Fruit fly (Drosophila melanogaster): Measurements from ENCODE around the gene BBS8.

Gene BBS8

DNA sequence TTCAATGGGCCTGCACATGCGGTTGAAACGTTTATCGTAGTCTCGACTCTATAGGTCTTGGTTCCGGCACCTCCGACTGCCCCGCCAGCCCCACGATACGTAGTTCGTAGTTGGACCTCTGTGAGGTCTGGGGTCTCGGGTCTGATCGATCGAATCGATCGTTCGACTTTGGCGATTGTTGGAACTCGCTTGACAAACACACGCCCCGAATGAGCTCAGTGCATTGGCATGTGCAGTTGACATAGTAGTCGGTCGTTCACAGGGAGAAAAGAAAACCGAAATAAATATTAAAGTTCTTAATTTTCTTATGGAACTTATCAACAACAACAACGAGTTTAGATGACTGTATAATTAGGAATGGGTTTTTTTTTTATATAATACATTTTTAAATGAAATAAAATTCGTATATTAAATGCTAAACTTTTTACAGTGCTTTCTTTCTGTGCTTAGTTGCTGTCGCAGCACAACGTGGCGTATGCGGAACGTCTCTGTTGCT lies 12.7 kb downstream of the BBS8 start (continued):
- TF ChIP-seq oc (tag; optimal IDR thresholded peaks at IDR 0.05) = no peak
- no peak for TF ChIP-seq CG12236 (GFP tag; optimal IDR thresholded peaks at IDR 0.05)
- TF ChIP-seq CG32767 (GFP tag; IDR thresholded peaks at IDR 0.05) = 0 out of 2 replicates have a peak, but pooled peaks have one; percentile 38
- no peak for TF ChIP-seq CG6683 (GFP tag; optimal IDR thresholded peaks at IDR 0.05)
- no peak for TF ChIP-seq CG9932 (GFP tag; IDR thresholded peaks at IDR 0.05)
- TF ChIP-seq CG1603 (tag; optimal IDR thresholded peaks at IDR 0.05) = no peak
- no peak for TF ChIP-seq psq (GFP tag; optimal IDR thresholded peaks at IDR 0.05)
- TF ChIP-seq Hand (GFP tag; optimal IDR thresholded peaks at IDR 0.05) = no peak
- no peak for TF ChIP-seq CG1529 (GFP tag; optimal IDR thresholded peaks at IDR 0.05)
- TF ChIP-seq ATbp (GFP tag; optimal IDR thresholded peaks at IDR 0.05) = peak; percentile 31
- TF ChIP-seq CG9817 (tag; optimal IDR thresholded peaks at IDR 0.05) = no peak
- no peak for TF ChIP-seq CG14050 (GFP tag; IDR thresholded peaks at IDR 0.05)
- TF ChIP-seq p53 (GFP tag; optimal IDR thresholded peaks at IDR 0.05) = no peak
- TF ChIP-seq zfh2 (GFP tag; optimal IDR thresholded peaks at IDR 0.05) = no peak
- peak; percentile 11 for TF ChIP-seq PHDP (tag; optimal IDR thresholded peaks at IDR 0.05)
- no peak for TF ChIP-seq CG18764 (GFP tag; optimal IDR thresholded peaks at IDR 0.05)
- no peak for TF ChIP-seq tll (GFP tag; optimal IDR thresholded peaks at IDR 0.05)
- TF ChIP-seq Usf (GFP tag; optimal IDR thresholded peaks at IDR 0.05) = no peak
- TF ChIP-seq sna (GFP tag; IDR thresholded peaks at IDR 0.05; ENCODE audit: partially characterized antibody) = no peak
- TF ChIP-seq al (GFP tag; IDR thresholded peaks at IDR 0.05) = no peak
- TF ChIP-seq kay (GFP tag; optimal IDR thresholded peaks at IDR 0.05) = no peak
- peak; percentile 44 for TF ChIP-seq CG12391 (tag; optimal IDR thresholded peaks at IDR 0.05)
- no peak for TF ChIP-seq Sry-δ (GFP tag; optimal IDR thresholded peaks at IDR 0.05)
- TF ChIP-seq CG17912 (GFP tag; optimal IDR thresholded peaks at IDR 0.05) = no peak
- TF ChIP-seq inv (GFP tag; IDR thresholded peaks at IDR 0.05; ENCODE audit: partially characterized antibody) = no peak
- TF ChIP-seq bigmax (GFP tag; optimal IDR thresholded peaks at IDR 0.05) = no peak
- TF ChIP-seq Sry-β (GFP tag; optimal IDR thresholded peaks at IDR 0.05) = no peak
- 0 out of 2 replicates have a peak, but pooled peaks have one; percentile 8 for TF ChIP-seq Ada2b (GFP tag; IDR thresholded peaks at IDR 0.05)
- no peak for TF ChIP-seq MBD-R2 (GFP tag; IDR thresholded peaks at IDR 0.05)
- no peak for TF ChIP-seq sim (GFP tag; IDR thresholded peaks at IDR 0.05)
- peak; percentile 33; the same call in 1 of the 3 replicates for TF ChIP-seq CG17361 (GFP tag; IDR thresholded peaks at IDR 0.05)
- TF ChIP-seq shn (GFP tag; optimal IDR thresholded peaks at IDR 0.05) = no peak
- no peak for TF ChIP-seq Hmx (GFP tag; optimal IDR thresholded peaks at IDR 0.05)
- TF ChIP-seq sr (GFP tag; IDR thresholded peaks at IDR 0.05) = no peak
- no peak for TF ChIP-seq pita (GFP tag; optimal IDR thresholded peaks at IDR 0.05)
- no peak for TF ChIP-seq CG31365 (tag; optimal IDR thresholded peaks at IDR 0.05)
- peak; percentile 50; the same call in 1 of the 2 replicates for TF ChIP-seq Ptx1 (GFP tag; IDR thresholded peaks at IDR 0.05)
- no peak for TF ChIP-seq lbe (GFP tag; optimal IDR thresholded peaks at IDR 0.05)
- peak; percentile 8 for TF ChIP-seq Xbp1 (GFP tag; optimal IDR thresholded peaks at IDR 0.05)
- TF ChIP-seq ab (GFP tag; optimal IDR thresholded peaks at IDR 0.05) = no peak
- no peak for TF ChIP-seq CG13624 (GFP tag; optimal IDR thresholded peaks at IDR 0.05)
- 0 out of 2 replicates have a peak, but pooled peaks have one; percentile 36 for TF ChIP-seq ap (GFP tag; IDR thresholded peaks at IDR 0.05)
- no peak for TF ChIP-seq otp (GFP tag; IDR thresholded peaks at IDR 0.05)
- TF ChIP-seq tna (GFP tag; IDR thresholded peaks at IDR 0.05; ENCODE audit: partially characterized antibody) = no peak
- TF ChIP-seq CG34376 (GFP tag; optimal IDR thresholded peaks at IDR 0.05) = no peak
- TF ChIP-seq CG3838 (GFP tag; optimal IDR thresholded peaks at IDR 0.05) = no peak
- TF ChIP-seq kni (GFP tag; optimal IDR thresholded peaks at IDR 0.05) = no peak
- no peak for TF ChIP-seq salm (tag; optimal IDR thresholded peaks at IDR 0.05)
- TF ChIP-seq pb (GFP tag; optimal IDR thresholded peaks at IDR 0.05) = no peak
- no peak for TF ChIP-seq NC2α (GFP tag; optimal IDR thresholded peaks at IDR 0.05)
- TF ChIP-seq Stat92E (GFP tag; optimal IDR thresholded peaks at IDR 0.05) = no peak
